Fruit fly (Drosophila melanogaster) whole organism, embryonic: ENCODE measurements around the gene Sptz.

ENCODE experiments used
- Adf1 ChIP-seq: fragments of 200-800 bp; sonication (Bioruptor generic); IDR thresholded peaks from 2 replicates; pipeline ENCODE4 v1.3.6; 2022; ENCODE audit warnings: missing biosample characterization, missing genetic modification characterization
- C15 ChIP-seq: fragments of 200-800 bp; sonication (Bioruptor generic); IDR thresholded peaks from 3 replicates; pipeline ENCODE4 v1.3.6; 2022; ENCODE audit warnings: missing biosample characterization, missing genetic modification characterization
- CG10462 ChIP-seq: fragments of 200-800 bp; sonication (Bioruptor generic); optimal IDR thresholded peaks from 2 replicates; lab custom pipeline; 2016; ENCODE audit warnings: missing biosample characterization, missing genetic modification characterization
- CG12155 ChIP-seq: fragments of 200-800 bp; sonication (Bioruptor generic); optimal IDR thresholded peaks from 3 replicates; lab custom pipeline; 2016; ENCODE audit warnings: missing biosample characterization, missing genetic modification characterization
- CG12299 ChIP-seq: fragments of 200-800 bp; sonication (Bioruptor generic); optimal IDR thresholded peaks from 2 replicates; lab custom pipeline; 2018; ENCODE audit warnings: missing biosample characterization, mild to moderate bottlenecking, missing genetic modification characterization
- CG15011 ChIP-seq: fragments of 200-800 bp; sonication (Bioruptor generic); optimal IDR thresholded peaks from 3 replicates; lab custom pipeline; 2018; ENCODE audit warnings: missing biosample characterization, mild to moderate bottlenecking, missing genetic modification characterization
- CG16779 ChIP-seq: fragments of 200-800 bp; sonication (Bioruptor generic); IDR thresholded peaks from 2 replicates; pipeline ENCODE4 v1.3.6; 2022; ENCODE audit warnings: missing biosample characterization, missing genetic modification characterization
- CG17802 ChIP-seq: fragments of 200-800 bp; sonication (Bioruptor generic); optimal IDR thresholded peaks from 2 replicates; lab custom pipeline; 2018; ENCODE audit warnings: missing biosample characterization, mild to moderate bottlenecking, missing genetic modification characterization, moderate library complexity
- CG18262 ChIP-seq: fragments of 200-800 bp; optimal IDR thresholded peaks from 3 replicates; lab custom pipeline; 2019; ENCODE audit warnings: missing biosample characterization, mild to moderate bottlenecking, missing genetic modification characterization, moderate library complexity
- CG3163 ChIP-seq: fragments of 200-800 bp; sonication (Bioruptor generic); optimal IDR thresholded peaks from 3 replicates; lab custom pipeline; 2016; ENCODE audit warnings: missing biosample characterization, missing genetic modification characterization
- CG33557 ChIP-seq: fragments of 200-800 bp; sonication (Bioruptor generic); optimal IDR thresholded peaks from 2 replicates; lab custom pipeline; 2019; ENCODE audit warnings: missing biosample characterization, mild to moderate bottlenecking, missing genetic modification characterization, moderate library complexity
- CG4360 ChIP-seq: fragments of 200-800 bp; sonication (Bioruptor generic); IDR thresholded peaks from 2 replicates; pipeline ENCODE4 v1.3.6; 2022; ENCODE audit warnings: missing biosample characterization, missing genetic modification characterization
- CG7271 ChIP-seq: fragments of 200-800 bp; sonication (Bioruptor generic); optimal IDR thresholded peaks from 2 replicates; lab custom pipeline; 2018; ENCODE audit warnings: missing biosample characterization, mild to moderate bottlenecking, missing genetic modification characterization, moderate library complexity
- CG8388 ChIP-seq: fragments of 200-800 bp; sonication (Bioruptor generic); optimal IDR thresholded peaks from 2 replicates; lab custom pipeline; 2019; ENCODE audit warnings: missing biosample characterization, mild to moderate bottlenecking, missing genetic modification characterization, moderate library complexity
- CG9727 ChIP-seq: fragments of 200-800 bp; sonication (Bioruptor generic); optimal IDR thresholded peaks from 3 replicates; lab custom pipeline; 2017; ENCODE audit warnings: missing biosample characterization, mild to moderate bottlenecking, missing genetic modification characterization
- Dbx ChIP-seq: fragments of 200-800 bp; sonication (Bioruptor generic); IDR thresholded peaks from 3 replicates; pipeline ENCODE4 v1.3.6; 2022; ENCODE audit warnings: missing biosample characterization, missing genetic modification characterization
- Dfd ChIP-seq, 2 experiments: fragments of >200 bp; optimal IDR thresholded peaks; 2 replicates each; lab custom pipeline; 2017; ENCODE audit warnings: missing biosample characterization in 2 of 2, missing genetic modification characterization in 2 of 2
- Doc2 ChIP-seq: fragments of 200-800 bp; sonication (Bioruptor generic); IDR thresholded peaks from 2 replicates; pipeline ENCODE4 v1.3.6; 2022; ENCODE audit warnings: missing biosample characterization, missing genetic modification characterization
- Dref ChIP-seq: fragments of 200-800 bp; sonication (Bioruptor generic); IDR thresholded peaks from 2 replicates; pipeline ENCODE4 v1.3.6; 2022; ENCODE audit warnings: missing biosample characterization, missing genetic modification characterization
- Fer2 ChIP-seq: fragments of 200-800 bp; sonication (Bioruptor generic); optimal IDR thresholded peaks from 2 replicates; lab custom pipeline; 2018; ENCODE audit warnings: missing biosample characterization, mild to moderate bottlenecking, missing genetic modification characterization, moderate library complexity
- Gsc ChIP-seq: fragments of 200-800 bp; sonication (Bioruptor generic); IDR thresholded peaks from 2 replicates; pipeline ENCODE4 v1.3.6; 2022; ENCODE audit warnings: missing biosample characterization, missing genetic modification characterization
- HLHmδ ChIP-seq: fragments of 200-800 bp; sonication (Bioruptor generic); optimal IDR thresholded peaks from 2 replicates; lab custom pipeline; 2018; ENCODE audit warnings: missing biosample characterization, mild to moderate bottlenecking, missing genetic modification characterization, moderate library complexity
- Lim3 ChIP-seq: fragments of 200-800 bp; sonication (Bioruptor generic); IDR thresholded peaks from 2 replicates; pipeline ENCODE4 v1.3.6; 2022; ENCODE audit warnings: missing biosample characterization, missing genetic modification characterization
- NFAT ChIP-seq: fragments of 200-800 bp; sonication (Bioruptor generic); IDR thresholded peaks from 2 replicates; pipeline ENCODE4 v1.3.6; 2022; ENCODE audit warnings: missing biosample characterization, missing genetic modification characterization
- Neu2 ChIP-seq: fragments of 200-800 bp; sonication (Bioruptor generic); optimal IDR thresholded peaks from 3 replicates; lab custom pipeline; 2016; ENCODE audit warnings: missing biosample characterization, missing genetic modification characterization, borderline replicate concordance
- Oaz ChIP-seq: fragments of 200-800 bp; sonication (Bioruptor generic); IDR thresholded peaks from 2 replicates; pipeline ENCODE4 v1.3.6; 2022; ENCODE audit warnings: missing biosample characterization, missing genetic modification characterization
- Oli ChIP-seq: fragments of 200-800 bp; sonication (Bioruptor generic); optimal IDR thresholded peaks from 2 replicates; lab custom pipeline; 2018; ENCODE audit warnings: missing biosample characterization, mild to moderate bottlenecking, missing genetic modification characterization, moderate library complexity
- Ptx1 ChIP-seq: fragments of 200-800 bp; sonication (Bioruptor generic); IDR thresholded peaks from 2 replicates; pipeline ENCODE4 v1.3.6; 2022; ENCODE audit warnings: missing biosample characterization, missing genetic modification characterization
- Rx ChIP-seq: fragments of 200-800 bp; sonication (Bioruptor generic); IDR thresholded peaks from 2 replicates; pipeline ENCODE4 v1.3.6; 2022; ENCODE audit warnings: missing biosample characterization, missing genetic modification characterization
- Sox102F ChIP-seq: fragments of 200-800 bp; sonication (Bioruptor generic); optimal IDR thresholded peaks from 2 replicates; lab custom pipeline; 2018; ENCODE audit warnings: missing biosample characterization, mild to moderate bottlenecking, missing genetic modification characterization, moderate library complexity
- YL-1 ChIP-seq: fragments of 200-800 bp; sonication (Bioruptor generic); optimal IDR thresholded peaks from 3 replicates; lab custom pipeline; 2017; ENCODE audit warnings: missing biosample characterization, mild to moderate bottlenecking, missing genetic modification characterization
- ap ChIP-seq: fragments of 200-800 bp; sonication (Bioruptor generic); IDR thresholded peaks from 2 replicates; pipeline ENCODE4 v1.3.6; 2022; ENCODE audit warnings: missing biosample characterization, missing genetic modification characterization
- cas ChIP-seq: fragments of 200-800 bp; sonication (Bioruptor generic); IDR thresholded peaks from 2 replicates; pipeline ENCODE4 v1.3.6; 2022; ENCODE audit warnings: missing biosample characterization, missing genetic modification characterization
- crol ChIP-seq: fragments of 200-800 bp; sonication (Bioruptor generic); IDR thresholded peaks from 2 replicates; pipeline ENCODE4 v1.3.6; 2022; ENCODE audit warnings: missing biosample characterization, missing genetic modification characterization
- dan ChIP-seq: fragments of 200-800 bp; sonication (Bioruptor generic); IDR thresholded peaks from 2 replicates; pipeline ENCODE4 v1.3.6; 2022; ENCODE audit warnings: missing biosample characterization, missing genetic modification characterization
- fd3F ChIP-seq: fragments of 200-800 bp; sonication (Bioruptor generic); optimal IDR thresholded peaks from 2 replicates; lab custom pipeline; 2018; ENCODE audit warnings: missing biosample characterization, mild to moderate bottlenecking, missing genetic modification characterization, moderate library complexity
- ftz-f1 ChIP-seq: fragments of 200-800 bp; sonication (Bioruptor generic); optimal IDR thresholded peaks from 2 replicates; lab custom pipeline; 2016; ENCODE audit warnings: missing biosample characterization, missing genetic modification characterization
- gce ChIP-seq: fragments of 200-800 bp; sonication (Bioruptor generic); IDR thresholded peaks from 3 replicates; pipeline ENCODE4 v1.3.6; 2022; ENCODE audit warnings: missing biosample characterization, missing genetic modification characterization
- gcm2 ChIP-seq: fragments of 200-800 bp; sonication (Bioruptor generic); optimal IDR thresholded peaks from 2 replicates; lab custom pipeline; 2016; ENCODE audit warnings: missing biosample characterization, missing genetic modification characterization
- gro ChIP-seq: fragments of 200-800 bp; sonication (Bioruptor generic); optimal IDR thresholded peaks from 2 replicates; lab custom pipeline; 2016; ENCODE audit warnings: missing biosample characterization, missing genetic modification characterization
- inv ChIP-seq: fragments of 200-800 bp; sonication (Bioruptor generic); IDR thresholded peaks from 2 replicates; pipeline ENCODE4 v1.3.6; 2022; ENCODE audit warnings: missing biosample characterization, missing genetic modification characterization; ENCODE audit not compliant: partially characterized antibody
- kah ChIP-seq: fragments of 200-800 bp; sonication (Bioruptor generic); optimal IDR thresholded peaks from 2 replicates; lab custom pipeline; 2018; ENCODE audit warnings: missing biosample characterization, mild to moderate bottlenecking, missing genetic modification characterization
- lmd ChIP-seq: fragments of 200-800 bp; sonication (Bioruptor generic); IDR thresholded peaks from 2 replicates; pipeline ENCODE4 v1.3.6; 2022; ENCODE audit warnings: missing biosample characterization, missing genetic modification characterization
- lola ChIP-seq, 3 experiments: fragments of >200 bp in 2 of 3; fragments of 200-800 bp in 1 of 3; sonication (Bioruptor generic) in 1 of 3; optimal IDR thresholded peaks; 2 replicates each; lab custom pipeline; 2017 to 2019; ENCODE audit warnings: missing biosample characterization in 3 of 3, missing genetic modification characterization in 3 of 3, mild to moderate bottlenecking in 1 of 3, moderate library complexity in 1 of 3
- pfk ChIP-seq: fragments of 200-800 bp; sonication (Bioruptor generic); optimal IDR thresholded peaks from 2 replicates; lab custom pipeline; 2018; ENCODE audit warnings: missing biosample characterization, mild to moderate bottlenecking, missing genetic modification characterization, moderate library complexity
- phol ChIP-seq: fragments of 200-800 bp; sonication (Bioruptor generic); optimal IDR thresholded peaks from 3 replicates; lab custom pipeline; 2018; ENCODE audit warnings: missing biosample characterization, mild to moderate bottlenecking, missing genetic modification characterization, moderate library complexity
- sob ChIP-seq: fragments of 200-800 bp; sonication (Bioruptor generic); IDR thresholded peaks from 2 replicates; pipeline ENCODE4 v1.3.6; 2022; ENCODE audit warnings: missing biosample characterization, missing genetic modification characterization
- sqz ChIP-seq: fragments of 200-800 bp; sonication (Bioruptor generic); optimal IDR thresholded peaks from 3 replicates; lab custom pipeline; 2018; ENCODE audit warnings: missing biosample characterization, mild to moderate bottlenecking, missing genetic modification characterization
- tap ChIP-seq: fragments of 200-800 bp; optimal IDR thresholded peaks from 3 replicates; lab custom pipeline; 2019; ENCODE audit warnings: missing biosample characterization, mild to moderate bottlenecking, missing genetic modification characterization, moderate library complexity
- tll ChIP-seq, 2 experiments: fragments of 200-800 bp in 1 of 2; fragments of >200 bp in 1 of 2; sonication (Bioruptor generic) in 1 of 2; optimal IDR thresholded peaks; 2 replicates each; lab custom pipeline; 2017 to 2019; ENCODE audit warnings: missing biosample characterization in 2 of 2, missing genetic modification characterization in 2 of 2, mild to moderate bottlenecking in 1 of 2, moderate library complexity in 1 of 2
- trem ChIP-seq: fragments of 200-800 bp; optimal IDR thresholded peaks from 3 replicates; lab custom pipeline; 2019; ENCODE audit warnings: missing biosample characterization, mild to moderate bottlenecking, missing genetic modification characterization, moderate library complexity

Sptz gene

dm6 chr3R:11392805-11393204 lies 29.1 kb upstream of the Sptz start (continued):
- TF ChIP-seq YL-1 (GFP tag; lab: Kevin White, UChicago): peak; percentile 36
- no peak for TF ChIP-seq gro (GFP tag; lab: Kevin White, UChicago)
- peak; percentile 44 for TF ChIP-seq Fer2 (tag; lab: Kevin White, UChicago)
- TF ChIP-seq sqz: peak; percentile 72
- no peak for TF ChIP-seq Doc2 (GFP tag; lab: Robert Waterston, UW)
- TF ChIP-seq gce (GFP tag; lab: Robert Waterston, UW): peak; percentile 78; the same call in 2 of the 3 replicates
- TF ChIP-seq cas: no peak
- no peak for TF ChIP-seq CG18262 (tag; lab: Kevin White, UChicago)
- TF ChIP-seq phol (tag; lab: Kevin White, UChicago): peak; percentile 82
- no peak for TF ChIP-seq fd3F (GFP tag; lab: Kevin White, UChicago)
- peak in 1 of 2 experiments; percentile 41 for TF ChIP-seq tll (GFP tag; optimal IDR thresholded peaks at IDR 0.05; lab: Kevin White, UChicago)
- TF ChIP-seq Oaz (GFP tag; lab: Robert Waterston, UW): no peak
- TF ChIP-seq Sox102F (GFP tag; lab: Kevin White, UChicago): no peak
- TF ChIP-seq ap (GFP tag; lab: Robert Waterston, UW): peak; percentile 67
- peak; percentile 75 for TF ChIP-seq CG17802 (tag; lab: Kevin White, UChicago)
- TF ChIP-seq CG4360: peak; percentile 34; the same call in 1 of the 2 replicates
- peak; percentile 59; the same call in 1 of the 2 replicates for TF ChIP-seq Ptx1 (GFP tag; lab: Robert Waterston, UW)
- TF ChIP-seq Lim3: no peak
- 0 out of 3 replicates have a peak, but pooled peaks have one; percentile 53 for TF ChIP-seq C15
- TF ChIP-seq CG33557 (GFP tag; lab: Kevin White, UChicago): peak; percentile 86
- TF ChIP-seq lmd (GFP tag; lab: Robert Waterston, UW): peak; percentile 36; the same call in 1 of the 2 replicates
- no peak for TF ChIP-seq ftz-f1 (GFP tag; lab: Kevin White, UChicago)
- TF ChIP-seq trem (tag; lab: Kevin White, UChicago): peak; percentile 53
- TF ChIP-seq CG12299: peak; percentile 20
- peak in 1 of 2 experiments; percentile 32 for TF ChIP-seq Dfd (GFP tag; optimal IDR thresholded peaks at IDR 0.05; lab: Kevin White, UChicago)
- TF ChIP-seq CG3163 (GFP tag; lab: Kevin White, UChicago): peak; percentile 2
- TF ChIP-seq inv: no peak
- peak; percentile 63 for TF ChIP-seq Oli
- no peak for TF ChIP-seq crol (GFP tag; lab: Robert Waterston, UW)
- TF ChIP-seq CG12155 (GFP tag; lab: Kevin White, UChicago): no peak
- 0 out of 2 replicates have a peak, but pooled peaks have one; percentile 19 for TF ChIP-seq Gsc
- TF ChIP-seq Adf1 (GFP tag; lab: Robert Waterston, UW): no peak
- peak; percentile 61 for TF ChIP-seq Neu2 (GFP tag; lab: Kevin White, UChicago)
- TF ChIP-seq CG15011 (GFP tag; lab: Kevin White, UChicago): peak; percentile 42
- no peak for TF ChIP-seq lola (GFP tag; optimal IDR thresholded peaks at IDR 0.05; lab: Kevin White, UChicago)
- no peak for TF ChIP-seq CG16779
- TF ChIP-seq HLHmδ: peak; percentile 98
- TF ChIP-seq Dref (GFP tag; lab: Robert Waterston, UW): no peak
- TF ChIP-seq tap: no peak
- TF ChIP-seq Dbx (GFP tag; lab: Robert Waterston, UW): no peak
- peak; percentile 60 for TF ChIP-seq CG8388 (GFP tag; lab: Kevin White, UChicago)
- no peak for TF ChIP-seq gcm2 (GFP tag; lab: Kevin White, UChicago)
- TF ChIP-seq dan (GFP tag; lab: Robert Waterston, UW): no peak
- peak; percentile 98 for TF ChIP-seq CG7271 (tag; lab: Kevin White, UChicago)
- peak; percentile 85 for TF ChIP-seq CG9727
- TF ChIP-seq sob (GFP tag; lab: Robert Waterston, UW): no peak; the same call in 1 of the 2 replicates
- peak; percentile 30 for TF ChIP-seq CG10462 (GFP tag; lab: Kevin White, UChicago)
- TF ChIP-seq kah (GFP tag; lab: Kevin White, UChicago): peak; percentile 49
- TF ChIP-seq pfk (GFP tag; lab: Kevin White, UChicago): peak; percentile 41
- peak; percentile 26; the same call in 1 of the 2 replicates for TF ChIP-seq NFAT (GFP tag; lab: Robert Waterston, UW)
- peak; percentile 74 for TF ChIP-seq Rx (GFP tag; lab: Robert Waterston, UW)
